Fruit fly (Drosophila melanogaster): Measurements from ENCODE around the gene CG31266.

The CG31266 gene

dm6 chr3R:17149080-17149746 lies 16.8 kb downstream of the CG31266 start, which contains the start of the genes m-cup and Det (continued):
- TF ChIP-seq Sox15 (GFP tag; optimal IDR thresholded peaks at IDR 0.05) = no peak
- no peak for TF ChIP-seq CG7368 (GFP tag; optimal IDR thresholded peaks at IDR 0.05)
- no peak for TF ChIP-seq Ets96B (tag; optimal IDR thresholded peaks at IDR 0.05)
- TF ChIP-seq CG6854 (GFP tag; optimal IDR thresholded peaks at IDR 0.05) = no peak
- no peak for TF ChIP-seq CG6792 (GFP tag; optimal IDR thresholded peaks at IDR 0.05)
- no peak for TF ChIP-seq CG6276 (GFP tag; optimal IDR thresholded peaks at IDR 0.05)
- no peak for TF ChIP-seq esn (GFP tag; optimal IDR thresholded peaks at IDR 0.05)
- no peak for TF ChIP-seq dac (GFP tag; optimal IDR thresholded peaks at IDR 0.05)
- peak; percentile 27 for TF ChIP-seq Hr39 (GFP tag; optimal IDR thresholded peaks at IDR 0.05)
- no peak for TF ChIP-seq vri (GFP tag; optimal IDR thresholded peaks at IDR 0.05)
- TF ChIP-seq Sox102F (GFP tag; optimal IDR thresholded peaks at IDR 0.05) = no peak
- TF ChIP-seq Eip78C (GFP tag) = peak; percentile 74
- no peak for TF ChIP-seq CG16779 (tag; optimal IDR thresholded peaks at IDR 0.05)
- 0 out of 3 replicates have a peak, but pooled peaks have one; percentile 13 for TF ChIP-seq CG6163 (GFP tag; IDR thresholded peaks at IDR 0.05)
- TF ChIP-seq CG3919 (GFP tag; optimal IDR thresholded peaks at IDR 0.05) = peak; percentile 29
- TF ChIP-seq Gug (GFP tag; IDR thresholded peaks at IDR 0.05) = no peak
- TF ChIP-seq Lpt (GFP tag; optimal IDR thresholded peaks at IDR 0.05) = no peak
- no peak for TF ChIP-seq lz (GFP tag; optimal IDR thresholded peaks at IDR 0.05)
- TF ChIP-seq CG10669 (GFP tag; optimal IDR thresholded peaks at IDR 0.05) = no peak
- TF ChIP-seq dsx (GFP tag; optimal IDR thresholded peaks at IDR 0.05; ENCODE audit: poor library complexity, severe bottlenecking) = no peak

- TF ChIP-seq acj6 (GFP tag; optimal IDR thresholded peaks at IDR 0.05) = no peak
- TF ChIP-seq ss (GFP tag; optimal IDR thresholded peaks at IDR 0.05) = no peak
- TF ChIP-seq CG6163 (GFP tag; IDR thresholded peaks at IDR 0.05) = no peak
- no peak for TF ChIP-seq achi (GFP tag; optimal IDR thresholded peaks at IDR 0.05)
- TF ChIP-seq CG8632 (GFP tag; optimal IDR thresholded peaks at IDR 0.05) = no peak
- no peak for TF ChIP-seq topi (GFP tag; optimal IDR thresholded peaks at IDR 0.05)
- no peak for TF ChIP-seq esn (GFP tag; optimal IDR thresholded peaks at IDR 0.05)
- TF ChIP-seq pdm3 (GFP tag; optimal IDR thresholded peaks at IDR 0.05) = no peak
- no peak for TF ChIP-seq CG10669 (GFP tag; optimal IDR thresholded peaks at IDR 0.05)
Observed at dm6 chr3R:17150287-17150686, 17.8 kb downstream of the CG31266 start, which contains the start of gene Smug. Gene Smug, plus strand, starts transcription at chr3R:17150587.

dm6 chr3R:17151376-17152026 lies 19.0 kb downstream of the CG31266 start, which contains the start of gene CG5292:
Gene CG5292, plus strand, starts transcription at chr3R:17151861.
- TF ChIP-seq cyc (GFP tag; optimal IDR thresholded peaks at IDR 0.05) (peak; percentile 22), topi (GFP tag; optimal IDR thresholded peaks at IDR 0.05) (no peak), pdm3 (GFP tag; optimal IDR thresholded peaks at IDR 0.05) (no peak), lz (GFP tag; optimal IDR thresholded peaks at IDR 0.05) (peak; percentile 55), CG6276 (GFP tag; optimal IDR thresholded peaks at IDR 0.05) (no peak), Sox102F (GFP tag; optimal IDR thresholded peaks at IDR 0.05) (peak; percentile 31), fd59A (GFP tag; optimal IDR thresholded peaks at IDR 0.05) (no peak), Smox (GFP tag; optimal IDR thresholded peaks at IDR 0.05) (peak; percentile 54), spab (GFP tag; optimal IDR thresholded peaks at IDR 0.05) (no peak), Eip75B (GFP tag; optimal IDR thresholded peaks at IDR 0.05) (no peak), dac (GFP tag; optimal IDR thresholded peaks at IDR 0.05) (no peak), CG10631 (GFP tag; optimal IDR thresholded peaks at IDR 0.05) (peak; percentile 34), CG32006 (GFP tag; optimal IDR thresholded peaks at IDR 0.05) (no peak), fd85E (GFP tag; optimal IDR thresholded peaks at IDR 0.05) (no peak), CG3919 (GFP tag; optimal IDR thresholded peaks at IDR 0.05) (peak; percentile 50), Lpt (GFP tag; optimal IDR thresholded peaks at IDR 0.05) (no peak), CG6792 (GFP tag; optimal IDR thresholded peaks at IDR 0.05) (peak; percentile 52), CG3032 (tag; optimal IDR thresholded peaks at IDR 0.05) (peak; percentile 53), CG6808 (GFP tag; optimal IDR thresholded peaks at IDR 0.05) (peak; percentile 54), CG31627 (GFP tag; optimal IDR thresholded peaks at IDR 0.05) (peak; percentile 27), Sox14 (GFP tag; optimal IDR thresholded peaks at IDR 0.05) (no peak), CG8119 (GFP tag; IDR thresholded peaks at IDR 0.05) (peak; percentile 56; the same call in 2 of the 3 replicates), fkh (GFP tag; optimal IDR thresholded peaks at IDR 0.05) (no peak), esn (GFP tag; optimal IDR thresholded peaks at IDR 0.05) (no peak), CG11294 (GFP tag; IDR thresholded peaks at IDR 0.05) (no peak), CG10669 (GFP tag; optimal IDR thresholded peaks at IDR 0.05) (no peak), CG11762 (GFP tag; optimal IDR thresholded peaks at IDR 0.05; ENCODE audit: insufficient read depth) (no peak), Hr38 (GFP tag; optimal IDR thresholded peaks at IDR 0.05) (no peak), ss (GFP tag; optimal IDR thresholded peaks at IDR 0.05) (no peak), CG8632 (GFP tag; optimal IDR thresholded peaks at IDR 0.05) (peak; percentile 1), CG7368 (GFP tag; optimal IDR thresholded peaks at IDR 0.05) (no peak), Sox15 (GFP tag; optimal IDR thresholded peaks at IDR 0.05) (no peak)
